Worm (Caenorhabditis elegans) whole organism, L1 larva: ENCODE measurements around the gene Y48A6B.8.

ENCODE experiments used
- aly-2 ChIP-seq: fragments of 150-350 bp; optimal IDR thresholded peaks from 2 replicates; lab custom pipeline; 2014; ENCODE audit warnings: missing biosample characterization, missing genetic modification characterization
- ceh-8 ChIP-seq: fragments of 200-800 bp; sonication (Bioruptor generic); optimal IDR thresholded peaks from 2 replicates; lab custom pipeline; 2018; ENCODE audit warnings: mild to moderate bottlenecking, missing genetic modification characterization, moderate library complexity, missing compliant biosample characterization
- ceh-88 ChIP-seq: fragments of 200-800 bp; sonication (Bioruptor generic); IDR thresholded peaks from 2 replicates; pipeline ENCODE4 v1.3.6; 2022; ENCODE audit warnings: missing genetic modification characterization, missing compliant biosample characterization
- lin-15B ChIP-seq: fragments of 150-350 bp; sonication (generic microtip); optimal IDR thresholded peaks from 3 replicates; lab custom pipeline; 2014; ENCODE audit warnings: missing biosample characterization, missing genetic modification characterization
- nhr-28 ChIP-seq: fragments of 150-350 bp; optimal IDR thresholded peaks from 2 replicates; lab custom pipeline; 2014; ENCODE audit warnings: missing biosample characterization, missing genetic modification characterization
- nhr-76 ChIP-seq: sonication (generic microtip); optimal IDR thresholded peaks from 2 replicates; lab custom pipeline; 2017; ENCODE audit warnings: missing biosample characterization, missing genetic modification characterization
- snpc-4 ChIP-seq: fragments of 150-350 bp; optimal IDR thresholded peaks from 2 replicates; lab custom pipeline; 2014; ENCODE audit warnings: missing biosample characterization, missing genetic modification characterization
- tbx-2 ChIP-seq: sonication (generic microtip); optimal IDR thresholded peaks from 2 replicates; lab custom pipeline; 2016; ENCODE audit warnings: missing genetic modification characterization, missing compliant biosample characterization

DNA sequence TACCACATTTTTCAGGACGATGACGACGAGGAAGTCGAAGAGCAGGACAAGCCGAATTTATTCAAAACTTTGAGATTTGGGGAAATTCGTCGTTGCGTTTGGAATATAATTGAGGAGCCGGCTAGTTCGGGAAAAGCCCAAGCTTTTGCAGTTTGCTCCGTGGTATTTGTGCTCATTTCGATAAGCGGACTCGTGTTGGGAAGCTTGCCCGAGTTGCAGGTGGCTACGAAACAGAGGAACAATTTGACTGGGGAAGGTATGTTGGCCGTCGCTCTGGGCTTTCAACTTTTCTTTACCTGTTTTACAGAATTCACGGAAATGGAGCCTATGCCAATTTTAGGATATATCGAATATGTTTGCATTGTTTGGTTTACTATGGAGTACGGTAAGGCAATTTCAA is 7.0 kb downstream of the Y48A6B.8 start:
- no peak for TF ChIP-seq nhr-76 (tag; lab: Kevin White, UChicago)
- no peak for TF ChIP-seq tbx-2 (tag; lab: Kevin White, UChicago)
- TF ChIP-seq aly-2 (tag; lab: Kevin White, UChicago), result no peak
- TF ChIP-seq snpc-4 (tag; lab: Kevin White, UChicago), result no peak
- no peak for TF ChIP-seq ceh-88 (GFP tag; lab: Robert Waterston, UW)
- no peak for TF ChIP-seq ceh-8 (GFP tag; lab: Kevin White, UChicago)
- TF ChIP-seq nhr-28 (tag; lab: Kevin White, UChicago), result no peak
- no peak for TF ChIP-seq lin-15B (tag; lab: Kevin White, UChicago)
